Worm (Caenorhabditis elegans) whole organism, L4 larva: Measurements from ENCODE around the gene srh-241.

Source experiments
- D1046.2 ChIP-seq: fragments of 200-800 bp; sonication (Bioruptor generic); IDR thresholded peaks from 2 replicates; pipeline ENCODE4 v1.3.6; 2022; ENCODE audit warnings: missing genetic modification characterization, missing compliant biosample characterization
- Y48G9A.11 ChIP-seq: fragments of 200-800 bp; sonication (Bioruptor generic); IDR thresholded peaks from 2 replicates; pipeline ENCODE4 v1.3.6; 2022; ENCODE audit warnings: missing genetic modification reagents, missing genetic modification characterization, missing compliant biosample characterization
- Y5F2A.4 ChIP-seq: fragments of 200-800 bp; sonication (Bioruptor generic); optimal IDR thresholded peaks from 2 replicates; lab custom pipeline; 2018; ENCODE audit warnings: mild to moderate bottlenecking, missing genetic modification characterization, missing compliant biosample characterization
- ZK546.5 ChIP-seq, 2 experiments: sonication (generic microtip); optimal IDR thresholded peaks; 2 replicates each; lab custom pipeline; 2017; ENCODE audit warnings: missing biosample characterization in 2 of 2, missing genetic modification characterization in 2 of 2
- aha-1 ChIP-seq: fragments of 150-350 bp; peaks from one replicate; lab custom pipeline; 2014; ENCODE audit warnings: missing biosample characterization, missing genetic modification characterization
- ama-1 ChIP-seq: fragments of 150-350 bp; optimal IDR thresholded peaks from 2 replicates; lab custom pipeline; 2014; ENCODE audit warnings: inconsistent platforms, mixed read lengths
- ceh-20 ChIP-seq: fragments of 200-800 bp; sonication (Bioruptor generic); IDR thresholded peaks from 2 replicates; pipeline ENCODE4 v1.3.6; 2022; ENCODE audit warnings: missing genetic modification reagents, missing genetic modification characterization, missing compliant biosample characterization
- ces-1 ChIP-seq: fragments of 150-350 bp; sonication (generic microtip); optimal IDR thresholded peaks from 4 replicates; lab custom pipeline; 2014; ENCODE audit warnings: missing biosample characterization, missing genetic modification reagents, missing genetic modification characterization
- daf-16 ChIP-seq, 3 experiments: sonication (generic microtip); optimal IDR thresholded peaks; 2 replicates each; lab custom pipeline; 2016 to 2017; ENCODE audit warnings: missing genetic modification characterization in 3 of 3, missing genetic modification reagents in 3 of 3, mild to moderate bottlenecking in 2 of 3, missing compliant biosample characterization in 2 of 3, missing biosample characterization in 1 of 3, moderate library complexity in 1 of 3
- daf-8 ChIP-seq: fragments of 200-800 bp; sonication (Bioruptor generic); IDR thresholded peaks from 2 replicates; pipeline ENCODE4 v1.3.6; 2022; ENCODE audit warnings: missing genetic modification characterization, missing compliant biosample characterization
- dmd-6 ChIP-seq: fragments of 200-800 bp; sonication (Bioruptor generic); IDR thresholded peaks from 2 replicates; pipeline ENCODE4 v1.3.6; 2022; ENCODE audit warnings: missing genetic modification reagents, missing genetic modification characterization, missing compliant biosample characterization
- dmd-8 ChIP-seq: fragments of 200-800 bp; sonication (Bioruptor generic); IDR thresholded peaks from 2 replicates; pipeline ENCODE4 v1.3.6; 2022; ENCODE audit warnings: missing genetic modification characterization, missing compliant biosample characterization
- dve-1 ChIP-seq: sonication (generic microtip); optimal IDR thresholded peaks from 2 replicates; lab custom pipeline; 2017; ENCODE audit warnings: antibody characterized with exemption, mild to moderate bottlenecking, missing genetic modification characterization, missing compliant biosample characterization; ENCODE audit not compliant: insufficient read depth
- hif-1 ChIP-seq, 2 experiments: sonication (generic microtip); optimal IDR thresholded peaks; 2 replicates each; lab custom pipeline; 2016 to 2017; ENCODE audit warnings: missing compliant biosample characterization in 2 of 2, missing genetic modification characterization in 2 of 2, missing genetic modification reagents in 2 of 2, missing genotype in 2 of 2, mild to moderate bottlenecking in 1 of 2
- hlh-11 ChIP-seq: fragments of 200-800 bp; sonication (Bioruptor generic); optimal IDR thresholded peaks from 2 replicates; lab custom pipeline; 2018; ENCODE audit warnings: mild to moderate bottlenecking, missing genetic modification characterization, missing compliant biosample characterization
- lin-29 ChIP-seq: fragments of 200-800 bp; sonication (Bioruptor generic); IDR thresholded peaks from 2 replicates; pipeline ENCODE4 v1.3.6; 2022; ENCODE audit warnings: missing genetic modification reagents, missing genetic modification characterization, missing compliant biosample characterization
- lsy-2 ChIP-seq, 2 experiments: fragments of 150-350 bp in 1 of 2; sonication (generic microtip) in 1 of 2; optimal IDR thresholded peaks; 2 replicates each; lab custom pipeline; 2014 to 2017; ENCODE audit warnings: missing biosample characterization in 2 of 2, missing genetic modification characterization in 2 of 2
- madf-9 ChIP-seq: fragments of 200-800 bp; sonication (Bioruptor generic); conservative IDR thresholded peaks from 2 replicates; pipeline ENCODE4 v1.3.6; 2022; ENCODE audit warnings: missing genetic modification reagents, missing genetic modification characterization, missing compliant biosample characterization
- mdl-1 ChIP-seq, 2 experiments: fragments of 150-350 bp in 1 of 2; sonication (generic microtip) in 1 of 2; optimal IDR thresholded peaks; 2 replicates each; lab custom pipeline; 2014 to 2017; ENCODE audit warnings: missing biosample characterization in 2 of 2, missing genetic modification characterization in 2 of 2
- mdt-29 ChIP-seq: fragments of 200-800 bp; sonication (Bioruptor generic); IDR thresholded peaks from 2 replicates; pipeline ENCODE4 v1.3.6; 2022; ENCODE audit warnings: missing genetic modification reagents, missing genetic modification characterization, missing compliant biosample characterization
- nhr-102 ChIP-seq: sonication (generic microtip); optimal IDR thresholded peaks from 2 replicates; lab custom pipeline; 2016; ENCODE audit warnings: mild to moderate bottlenecking, missing genetic modification characterization, moderate library complexity, missing compliant biosample characterization
- nhr-237 ChIP-seq: sonication (generic microtip); optimal IDR thresholded peaks from 2 replicates; lab custom pipeline; 2017; ENCODE audit warnings: missing biosample characterization, missing genetic modification characterization
- nhr-25 ChIP-seq: sonication (generic microtip); optimal IDR thresholded peaks from 2 replicates; lab custom pipeline; 2017; ENCODE audit warnings: missing genetic modification characterization, mild to moderate bottlenecking, missing compliant biosample characterization, antibody characterized with exemption, moderate library complexity, borderline replicate concordance; ENCODE audit not compliant: insufficient read depth
- nhr-77 ChIP-seq: fragments of 150-350 bp; optimal IDR thresholded peaks from 2 replicates; lab custom pipeline; 2014; ENCODE audit warnings: missing biosample characterization, missing genetic modification characterization
- pqm-1 ChIP-seq: sonication (generic microtip); optimal IDR thresholded peaks from 2 replicates; lab custom pipeline; 2017; ENCODE audit warnings: missing biosample characterization, missing genetic modification characterization
- set-16 ChIP-seq: fragments of 200-800 bp; sonication (Bioruptor generic); IDR thresholded peaks from 2 replicates; pipeline ENCODE4 v1.3.6; 2022; ENCODE audit warnings: missing genetic modification reagents, missing genetic modification characterization, missing compliant biosample characterization
- snpc-4 ChIP-seq: fragments of 150-350 bp; optimal IDR thresholded peaks from 2 replicates; lab custom pipeline; 2014; ENCODE audit warnings: missing biosample characterization, missing genetic modification characterization
- spr-3 ChIP-seq: fragments of 200-800 bp; sonication (Bioruptor generic); optimal IDR thresholded peaks from 2 replicates; lab custom pipeline; 2018; ENCODE audit warnings: mild to moderate bottlenecking, missing genetic modification characterization, missing compliant biosample characterization
- unc-39 ChIP-seq: sonication (generic microtip); optimal IDR thresholded peaks from 2 replicates; lab custom pipeline; 2017; ENCODE audit warnings: missing biosample characterization, missing genetic modification characterization
- unc-62 ChIP-seq, 3 experiments: fragments of 150-350 bp in 1 of 3; sonication (generic microtip); optimal IDR thresholded peaks in 2 of 3; peaks in 1 of 3; 1 replicate in 1 of 3; 2 replicates in 2 of 3; lab custom pipeline; 2014 to 2017; ENCODE audit warnings: missing biosample characterization in 3 of 3, missing genetic modification characterization in 3 of 3, missing genetic modification reagents in 3 of 3, missing genotype in 1 of 3
- zfp-3 ChIP-seq: fragments of 200-800 bp; sonication (Bioruptor generic); conservative IDR thresholded peaks from 2 replicates; pipeline ENCODE4 v1.3.6; 2022; ENCODE audit warnings: missing genetic modification reagents, missing genetic modification characterization, missing compliant biosample characterization

Gene srh-241

ce11 chrV:2845771-2846170, 23.6 kb downstream of the srh-241 start, which contains the start of gene srj-44:
Gene srj-44, minus strand, starts transcription at chrV:2845871.
- no peak for TF ChIP-seq ZK546.5 (tag; optimal IDR thresholded peaks at IDR 0.05; lab: Kevin White, UChicago)
- no peak for TF ChIP-seq D1046.2 (GFP tag; lab: Robert Waterston, UW)
- no peak for TF ChIP-seq ces-1 (GFP tag; lab: Kevin White, UChicago)
- no peak for TF ChIP-seq nhr-25 (tag; lab: Kevin White, UChicago)
- no peak for TF ChIP-seq nhr-77
- TF ChIP-seq hif-1 (tag; optimal IDR thresholded peaks at IDR 0.05; lab: Kevin White, UChicago), result no peak
- TF ChIP-seq nhr-237 (tag; lab: Kevin White, UChicago), result no peak
- TF ChIP-seq Y5F2A.4 (GFP tag; lab: Kevin White, UChicago), result no peak
- TF ChIP-seq zfp-3 (GFP tag; lab: Robert Waterston, UW), result no peak
- TF ChIP-seq aha-1 (tag; lab: Kevin White, UChicago), result no peak
- TF ChIP-seq mdt-29 (GFP tag; lab: Robert Waterston, UW), result no peak
- TF ChIP-seq mdl-1 (tag; optimal IDR thresholded peaks at IDR 0.05; lab: Kevin White, UChicago), result no peak
- no peak for TF ChIP-seq pqm-1
- no peak for TF ChIP-seq ama-1 (lab: Kevin White, UChicago)
- TF ChIP-seq lsy-2 (tag; optimal IDR thresholded peaks at IDR 0.05; lab: Kevin White, UChicago), result no peak
- no peak for TF ChIP-seq Y48G9A.11 (GFP tag; lab: Robert Waterston, UW)
- no peak for TF ChIP-seq dmd-6 (GFP tag; lab: Robert Waterston, UW)

ce11 chrV:2836501-2836900, 32.9 kb downstream of the srh-241 start, which contains the start of gene srj-45:
Gene srj-45, minus strand, starts transcription at chrV:2836601.
- TF ChIP-seq hif-1 (tag; optimal IDR thresholded peaks at IDR 0.05; lab: Kevin White, UChicago) (no peak), ces-1 (GFP tag; lab: Kevin White, UChicago) (no peak), unc-39 (tag; lab: Kevin White, UChicago) (no peak), Y5F2A.4 (GFP tag; lab: Kevin White, UChicago) (no peak), nhr-237 (tag; lab: Kevin White, UChicago) (no peak)

DNA sequence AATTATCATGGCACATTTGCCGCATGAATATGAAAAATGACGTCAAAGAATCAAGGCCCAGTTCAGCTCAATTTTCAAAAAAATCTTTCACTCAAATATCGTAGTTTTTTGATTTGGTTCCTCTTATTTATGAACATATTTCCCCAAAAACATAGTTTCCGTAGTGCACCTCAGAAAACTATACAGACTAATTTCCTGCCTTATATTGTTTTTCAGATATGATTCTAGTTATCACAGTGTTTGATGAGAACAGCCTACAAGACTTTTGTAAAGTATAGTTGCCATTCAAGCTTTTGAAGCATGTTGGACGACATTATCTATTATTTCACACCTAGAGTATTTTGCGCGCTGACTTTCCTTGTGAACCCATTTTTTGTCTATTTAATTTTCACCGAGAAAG, 36.7 kb downstream of the srh-241 start, which contains the start of gene srj-50:
srj-50 (plus strand) TSS at position 301 of the 400 bp plus-strand sequence.
- TF ChIP-seq madf-9, result no peak
- no peak for TF ChIP-seq daf-8 (GFP tag; lab: Robert Waterston, UW)
- no peak for TF ChIP-seq mdt-29 (GFP tag; lab: Robert Waterston, UW)
- TF ChIP-seq ces-1 (GFP tag; lab: Kevin White, UChicago), result no peak
- TF ChIP-seq hlh-11, result no peak
- no peak for TF ChIP-seq aha-1 (tag; lab: Kevin White, UChicago)
- TF ChIP-seq daf-16 (GFP tag; optimal IDR thresholded peaks at IDR 0.05; lab: Kevin White, UChicago), result no peak
- no peak for TF ChIP-seq daf-16 (tag; optimal IDR thresholded peaks at IDR 0.05; lab: Kevin White, UChicago)
- no peak for TF ChIP-seq nhr-237 (tag; lab: Kevin White, UChicago)
- TF ChIP-seq set-16 (GFP tag; lab: Robert Waterston, UW), result no peak
- TF ChIP-seq lin-29 (GFP tag; lab: Robert Waterston, UW), result no peak
- no peak for TF ChIP-seq ceh-20 (GFP tag; lab: Robert Waterston, UW)
- TF ChIP-seq nhr-102 (tag; lab: Kevin White, UChicago), result no peak
- TF ChIP-seq Y5F2A.4 (GFP tag; lab: Kevin White, UChicago), result no peak
- TF ChIP-seq dve-1 (tag; lab: Kevin White, UChicago), result no peak
- no peak for TF ChIP-seq spr-3 (GFP tag; lab: Kevin White, UChicago)
- TF ChIP-seq snpc-4 (tag; lab: Kevin White, UChicago), result no peak
- TF ChIP-seq dmd-8 (GFP tag; lab: Robert Waterston, UW), result no peak
- no peak for TF ChIP-seq unc-62 (GFP tag; optimal IDR thresholded peaks at IDR 0.05 in 1 of 2; lab: Kevin White, UChicago)
- TF ChIP-seq unc-62 (tag; optimal IDR thresholded peaks at IDR 0.05; lab: Kevin White, UChicago), result no peak

DNA sequence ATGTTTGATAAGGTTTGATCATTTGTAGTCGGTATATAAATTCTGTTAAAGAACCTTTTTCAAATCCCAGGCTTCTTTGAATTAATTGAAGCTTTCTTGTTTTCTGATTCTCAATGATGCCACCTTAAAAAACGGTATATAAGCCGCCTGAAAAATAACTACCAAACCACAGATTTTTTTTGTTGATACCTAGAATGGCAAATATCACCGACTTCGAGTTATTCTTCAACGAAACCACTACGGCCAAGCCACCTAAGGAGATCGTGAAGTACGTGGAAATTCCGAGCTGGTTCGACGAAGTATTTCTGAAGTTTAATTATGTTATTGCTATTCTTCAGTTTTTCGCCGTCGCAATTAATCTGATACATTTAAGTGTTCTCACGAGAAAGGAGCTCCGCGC, 38.6 kb downstream of the srh-241 start, which contains the start of gene srw-2:
srw-2 (plus strand) TSS at position 62 of the 400 bp plus-strand sequence.
- TF ChIP-seq lin-29 (GFP tag; lab: Robert Waterston, UW), result no peak
- TF ChIP-seq unc-62 (GFP tag; optimal IDR thresholded peaks at IDR 0.05 in 1 of 2; lab: Kevin White, UChicago), result peak in 1 of 2 experiments; percentile 90
- no peak for TF ChIP-seq unc-62 (tag; optimal IDR thresholded peaks at IDR 0.05; lab: Kevin White, UChicago)
